Worm (Caenorhabditis elegans) whole organism, L4 larva: Measurements from ENCODE around the gene B0432.10.

Experiments
- F10B5.3 ChIP-seq: sonication (generic microtip); optimal IDR thresholded peaks from 2 replicates; lab custom pipeline; 2016; ENCODE audit warnings: mild to moderate bottlenecking, missing genetic modification characterization, missing compliant biosample characterization
- F44E2.7 ChIP-seq: fragments of 200-800 bp; sonication (Bioruptor generic); IDR thresholded peaks from 2 replicates; pipeline ENCODE4 v2.1.2; 2022; ENCODE audit warnings: missing genetic modification characterization, missing compliant biosample characterization
- F49E8.2 ChIP-seq: sonication (generic microtip); optimal IDR thresholded peaks from 2 replicates; lab custom pipeline; 2016; ENCODE audit warnings: missing compliant biosample characterization, mild to moderate bottlenecking, missing genetic modification characterization, borderline replicate concordance
- Y48G9A.11 ChIP-seq: fragments of 200-800 bp; sonication (Bioruptor generic); IDR thresholded peaks from 2 replicates; pipeline ENCODE4 v1.3.6; 2022; ENCODE audit warnings: missing genetic modification reagents, missing genetic modification characterization, missing compliant biosample characterization
- Y75B8A.6 ChIP-seq: fragments of 200-800 bp; sonication (Bioruptor generic); IDR thresholded peaks from 2 replicates; pipeline ENCODE4 v1.3.6; 2022; ENCODE audit warnings: missing genetic modification reagents, missing genetic modification characterization, missing compliant biosample characterization
- ceh-62 ChIP-seq: sonication (generic microtip); optimal IDR thresholded peaks from 2 replicates; lab custom pipeline; 2017; ENCODE audit warnings: missing biosample characterization, missing genetic modification characterization
- ctbp-1 ChIP-seq: fragments of 200-800 bp; sonication (Bioruptor generic); IDR thresholded peaks from 2 replicates; pipeline ENCODE4 v1.3.6; 2022; ENCODE audit warnings: missing genetic modification reagents, missing genetic modification characterization, missing compliant biosample characterization
- daf-16 ChIP-seq, 3 experiments: sonication (generic microtip); optimal IDR thresholded peaks; 2 replicates each; lab custom pipeline; 2016 to 2017; ENCODE audit warnings: missing genetic modification characterization in 3 of 3, missing genetic modification reagents in 3 of 3, mild to moderate bottlenecking in 2 of 3, missing compliant biosample characterization in 2 of 3, missing biosample characterization in 1 of 3, moderate library complexity in 1 of 3
- daf-8 ChIP-seq: fragments of 200-800 bp; sonication (Bioruptor generic); IDR thresholded peaks from 2 replicates; pipeline ENCODE4 v1.3.6; 2022; ENCODE audit warnings: missing genetic modification characterization, missing compliant biosample characterization
- fos-1 ChIP-seq: fragments of 150-350 bp; optimal IDR thresholded peaks from 2 replicates; lab custom pipeline; 2014; ENCODE audit warnings: missing biosample characterization, missing genetic modification characterization
- hlh-30 ChIP-seq: sonication (generic microtip); optimal IDR thresholded peaks from 2 replicates; lab custom pipeline; 2017; ENCODE audit warnings: antibody characterized with exemption, mild to moderate bottlenecking, missing genetic modification characterization, missing compliant biosample characterization; ENCODE audit not compliant: insufficient read depth
- jun-1 ChIP-seq: fragments of 150-350 bp; optimal IDR thresholded peaks from 2 replicates; lab custom pipeline; 2014; ENCODE audit warnings: missing biosample characterization, missing genetic modification reagents, missing genetic modification characterization
- lsy-2 ChIP-seq, 2 experiments: fragments of 150-350 bp in 1 of 2; sonication (generic microtip) in 1 of 2; optimal IDR thresholded peaks; 2 replicates each; lab custom pipeline; 2014 to 2017; ENCODE audit warnings: missing biosample characterization in 2 of 2, missing genetic modification characterization in 2 of 2
- nhr-11 ChIP-seq: fragments of 150-350 bp; optimal IDR thresholded peaks from 2 replicates; lab custom pipeline; 2014; ENCODE audit warnings: missing biosample characterization, missing genetic modification characterization
- php-3 ChIP-seq: fragments of 200-800 bp; sonication (Bioruptor generic); IDR thresholded peaks from 2 replicates; pipeline ENCODE4 v1.3.6; 2022; ENCODE audit warnings: missing genetic modification reagents, missing genetic modification characterization, missing compliant biosample characterization
- set-16 ChIP-seq: fragments of 200-800 bp; sonication (Bioruptor generic); IDR thresholded peaks from 2 replicates; pipeline ENCODE4 v1.3.6; 2022; ENCODE audit warnings: missing genetic modification reagents, missing genetic modification characterization, missing compliant biosample characterization
- zip-2 ChIP-seq: fragments of 150-350 bp; optimal IDR thresholded peaks from 2 replicates; lab custom pipeline; 2014; ENCODE audit warnings: missing biosample characterization, missing genetic modification characterization
- ztf-11 ChIP-seq: fragments of 150-350 bp; optimal IDR thresholded peaks from 2 replicates; lab custom pipeline; 2014; ENCODE audit warnings: missing biosample characterization, missing genetic modification characterization

Gene B0432.10

ce11 chrII:240043-240442, 46.0 kb downstream of the B0432.10 start (continued):
- TF ChIP-seq Y48G9A.11 (GFP tag; lab: Robert Waterston, UW) (no peak), fos-1 (tag; lab: Kevin White, UChicago) (no peak), set-16 (no peak), F10B5.3 (tag; lab: Kevin White, UChicago) (no peak), F49E8.2 (tag; lab: Kevin White, UChicago) (no peak), ceh-62 (tag; lab: Kevin White, UChicago) (no peak), lsy-2 (tag; optimal IDR thresholded peaks at IDR 0.05; lab: Kevin White, UChicago) (no peak), ztf-11 (tag; lab: Kevin White, UChicago) (no peak), nhr-11 (tag; lab: Kevin White, UChicago) (no peak), daf-16 (GFP tag; optimal IDR thresholded peaks at IDR 0.05; lab: Kevin White, UChicago) (no peak), daf-16 (tag; optimal IDR thresholded peaks at IDR 0.05; lab: Kevin White, UChicago) (peak; percentile 39), F44E2.7 (GFP tag; lab: Robert Waterston, UW) (no peak)

- TF ChIP-seq php-3 (GFP tag; lab: Robert Waterston, UW) (no peak), zip-2 (no peak), ctbp-1 (no peak), daf-8 (GFP tag; lab: Robert Waterston, UW) (no peak), lsy-2 (tag; optimal IDR thresholded peaks at IDR 0.05; lab: Kevin White, UChicago) (no peak), jun-1 (no peak), hlh-30 (tag; lab: Kevin White, UChicago) (no peak), Y75B8A.6 (no peak)
These were observed 48.4 kb downstream of the B0432.10 start, which contains the start of gene laat-1 for ce11 chrII:237721-238120. laat-1 (minus strand) TSS chrII:237821.
